Fruit fly (Drosophila melanogaster): Measurements from ENCODE around the gene SMC6.

dm6 chr3R:24143372-24143771 is 49.9 kb downstream of the SMC6 start:
- TF ChIP-seq Myc (optimal IDR thresholded peaks at IDR 0.05): no peak
- TF ChIP-seq h (optimal IDR thresholded peaks at IDR 0.05): no peak
- no peak for TF ChIP-seq psq (optimal IDR thresholded peaks at IDR 0.05)
- TF ChIP-seq insv (optimal IDR thresholded peaks at IDR 0.05): no peak
- no peak for TF ChIP-seq Sin3A (optimal IDR thresholded peaks at IDR 0.05)
- TF ChIP-seq ttk (optimal IDR thresholded peaks at IDR 0.05): no peak
